Fruit fly (Drosophila melanogaster) Kc167 (cell line): Measurements from ENCODE around the gene CG7156.

Experiments
- Myc ChIP-seq: fragments of >200 bp; optimal IDR thresholded peaks from 2 replicates; lab custom pipeline; 2017; ENCODE audit warnings: missing external identifiers
- Sin3A ChIP-seq: fragments of >200 bp; optimal IDR thresholded peaks from 2 replicates; lab custom pipeline; 2018; ENCODE audit warnings: missing external identifiers
- h ChIP-seq: fragments of >200 bp; optimal IDR thresholded peaks from 3 replicates; lab custom pipeline; 2018; ENCODE audit warnings: missing external identifiers
- insv ChIP-seq: fragments of >200 bp; optimal IDR thresholded peaks from 3 replicates; lab custom pipeline; 2018; ENCODE audit warnings: missing external identifiers
- psq ChIP-seq: fragments of >200 bp; optimal IDR thresholded peaks from 2 replicates; lab custom pipeline; 2017; ENCODE audit warnings: missing external identifiers
- ttk ChIP-seq: sonication (Bioruptor generic); optimal IDR thresholded peaks from 2 replicates; lab custom pipeline; 2017; ENCODE audit warnings: missing external identifiers

- TF ChIP-seq psq (lab: Kevin White, UChicago) (no peak), h (no peak), Sin3A (no peak), insv (no peak), Myc (lab: Kevin White, UChicago) (no peak), ttk (lab: Kevin White, UChicago) (no peak)
Observed at dm6 chr3R:18196622-18196990, 45.4 kb downstream of the CG7156 start.
